Worm (Caenorhabditis elegans): ENCODE data around the gene inx-11.

inx-11 gene

DNA sequence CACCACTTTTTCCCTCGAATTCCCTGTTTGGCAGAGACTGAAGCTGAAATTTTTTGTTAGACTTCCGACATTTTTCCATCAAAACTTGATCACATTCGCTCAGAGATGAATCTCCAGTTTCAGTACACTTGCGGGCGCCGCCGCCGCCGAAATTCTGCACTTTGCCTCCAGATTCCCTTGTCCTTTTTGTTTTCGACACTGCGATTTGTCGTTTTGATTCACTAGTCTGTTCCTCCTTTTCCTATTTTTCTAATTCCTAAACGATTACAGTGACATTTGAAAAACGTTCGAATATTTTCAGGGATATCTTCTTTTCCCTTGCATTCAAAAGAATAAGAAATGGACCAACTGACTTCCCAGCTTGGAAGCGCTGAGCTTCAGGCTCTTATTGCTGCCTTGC, 53.7 kb downstream of the inx-11 start, which contains the start of gene F45D3.2:
TSS of gene F45D3.2 (plus strand) at position 301 of the 400 bp plus-strand sequence.
- no peak for TF ChIP-seq ama-1 (optimal IDR thresholded peaks at IDR 0.05)
- no peak for TF ChIP-seq unc-39 (tag; optimal IDR thresholded peaks at IDR 0.05)
- TF ChIP-seq dmd-4 (tag; optimal IDR thresholded peaks at IDR 0.05), result no peak
- no peak for TF ChIP-seq unc-62 (GFP tag; optimal IDR thresholded peaks at IDR 0.05)
- no peak for TF ChIP-seq ztf-1 (GFP tag; conservative IDR thresholded peaks at IDR 0.05)
- TF ChIP-seq ZK546.5 (tag; optimal IDR thresholded peaks at IDR 0.05), result no peak
- no peak for TF ChIP-seq mdl-1 (tag; optimal IDR thresholded peaks at IDR 0.05)
- TF ChIP-seq peb-1 (tag; optimal IDR thresholded peaks at IDR 0.05), result no peak
- TF ChIP-seq ceh-16 (tag; optimal IDR thresholded peaks at IDR 0.05), result no peak
- TF ChIP-seq nhr-237 (tag; optimal IDR thresholded peaks at IDR 0.05), result no peak
- no peak for TF ChIP-seq skn-1 (tag; optimal IDR thresholded peaks at IDR 0.05)
- TF ChIP-seq aly-2 (tag; optimal IDR thresholded peaks at IDR 0.05), result no peak
- no peak for TF ChIP-seq crh-2 (tag; optimal IDR thresholded peaks at IDR 0.05)
- TF ChIP-seq Y55F3AM.14 (GFP tag; optimal IDR thresholded peaks at IDR 0.05), result no peak
- no peak for TF ChIP-seq snpc-4 (tag; optimal IDR thresholded peaks at IDR 0.05)
- no peak for TF ChIP-seq nhr-12 (tag; optimal IDR thresholded peaks at IDR 0.05)
- no peak for TF ChIP-seq lin-39 (tag; optimal IDR thresholded peaks at IDR 0.05)
- no peak for TF ChIP-seq blmp-1 (tag; optimal IDR thresholded peaks at IDR 0.05; ENCODE audit: insufficient read depth)
- TF ChIP-seq nhr-10 (tag; optimal IDR thresholded peaks at IDR 0.05), result no peak

DNA sequence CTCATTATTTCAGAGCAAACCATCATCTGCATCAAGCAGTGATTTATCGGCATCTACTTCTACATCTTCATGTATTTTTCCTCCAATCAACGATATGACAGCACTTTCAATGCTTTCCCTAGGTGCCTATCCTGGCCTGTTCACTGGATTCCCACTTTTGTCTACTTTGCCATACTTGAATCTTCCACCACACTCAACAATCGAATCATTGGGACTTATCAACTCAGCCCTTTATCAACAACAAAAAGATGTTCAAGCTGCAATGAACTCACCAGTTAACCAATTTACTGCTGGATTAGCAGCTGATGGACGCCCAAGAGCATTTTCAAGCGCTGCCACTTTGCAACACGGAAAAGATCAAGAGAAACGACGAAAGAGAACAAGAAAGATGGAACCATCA, 54.2 kb downstream of the inx-11 start:
- TF ChIP-seq egl-27 (tag; optimal IDR thresholded peaks at IDR 0.05) (no peak), skn-1 (tag; optimal IDR thresholded peaks at IDR 0.05) (no peak), mbf-1 (tag; optimal IDR thresholded peaks at IDR 0.05) (no peak), sem-4 (tag; optimal IDR thresholded peaks at IDR 0.05) (no peak), nhr-129 (tag; optimal IDR thresholded peaks at IDR 0.05) (no peak), C34F6.9 (tag; optimal IDR thresholded peaks at IDR 0.05) (no peak), nhr-11 (tag; optimal IDR thresholded peaks at IDR 0.05) (no peak), fos-1 (tag; optimal IDR thresholded peaks at IDR 0.05) (no peak), unc-55 (GFP tag; optimal IDR thresholded peaks at IDR 0.05) (no peak), nhr-10 (tag; optimal IDR thresholded peaks at IDR 0.05) (no peak), ztf-1 (GFP tag; conservative IDR thresholded peaks at IDR 0.05) (no peak), mab-5 (tag; optimal IDR thresholded peaks at IDR 0.05) (no peak), nhr-25 (tag; optimal IDR thresholded peaks at IDR 0.05) (no peak), R02D3.7 (tag; optimal IDR thresholded peaks at IDR 0.05) (no peak), mdl-1 (tag; optimal IDR thresholded peaks at IDR 0.05) (no peak), peb-1 (tag; optimal IDR thresholded peaks at IDR 0.05) (no peak), aly-2 (tag; optimal IDR thresholded peaks at IDR 0.05) (no peak), lin-13 (GFP tag; optimal IDR thresholded peaks at IDR 0.05) (no peak), unc-62 (GFP tag; optimal IDR thresholded peaks at IDR 0.05) (no peak), ceh-16 (tag; optimal IDR thresholded peaks at IDR 0.05) (no peak)
